Worm (Caenorhabditis elegans) whole organism, L1 larva: ENCODE measurements around the gene ZK355.3.

Experiments
- aly-2 ChIP-seq: fragments of 150-350 bp; optimal IDR thresholded peaks from 2 replicates; lab custom pipeline; 2014; ENCODE audit warnings: missing biosample characterization, missing genetic modification characterization
- ama-1 ChIP-seq: fragments of 150-350 bp; optimal IDR thresholded peaks from 2 replicates; lab custom pipeline; 2014
- ceh-90 ChIP-seq: sonication (generic microtip); optimal IDR thresholded peaks from 2 replicates; lab custom pipeline; 2016; ENCODE audit warnings: missing genetic modification characterization, missing compliant biosample characterization
- ces-1 ChIP-seq: fragments of 150-350 bp; optimal IDR thresholded peaks from 2 replicates; lab custom pipeline; 2014; ENCODE audit warnings: missing biosample characterization, missing genetic modification reagents, missing genetic modification characterization
- ets-5 ChIP-seq: fragments of 200-800 bp; sonication (Bioruptor generic); IDR thresholded peaks from 2 replicates; pipeline ENCODE4 v1.3.6; 2022; ENCODE audit warnings: missing genetic modification characterization, missing compliant biosample characterization
- fkh-10 ChIP-seq: sonication (generic microtip); optimal IDR thresholded peaks from 2 replicates; lab custom pipeline; 2017; ENCODE audit warnings: missing biosample characterization, missing genetic modification reagents, missing genetic modification characterization
- fos-1 ChIP-seq: fragments of 150-350 bp; optimal IDR thresholded peaks from 2 replicates; lab custom pipeline; 2014; ENCODE audit warnings: missing biosample characterization, missing genetic modification characterization
- lin-15B ChIP-seq: fragments of 150-350 bp; sonication (generic microtip); optimal IDR thresholded peaks from 3 replicates; lab custom pipeline; 2014; ENCODE audit warnings: missing biosample characterization, missing genetic modification characterization
- lir-3 ChIP-seq: sonication (generic microtip); optimal IDR thresholded peaks from 2 replicates; lab custom pipeline; 2016; ENCODE audit warnings: mild to moderate bottlenecking, missing genetic modification characterization, moderate library complexity, missing compliant biosample characterization; ENCODE audit not compliant: poor library complexity
- nhr-11 ChIP-seq: fragments of 150-350 bp; optimal IDR thresholded peaks from 2 replicates; lab custom pipeline; 2014; ENCODE audit warnings: missing biosample characterization, missing genetic modification characterization
- nhr-12 ChIP-seq: sonication (generic microtip); optimal IDR thresholded peaks from 2 replicates; lab custom pipeline; 2017; ENCODE audit warnings: missing biosample characterization, missing genetic modification characterization
- nhr-76 ChIP-seq: sonication (generic microtip); optimal IDR thresholded peaks from 2 replicates; lab custom pipeline; 2017; ENCODE audit warnings: missing biosample characterization, missing genetic modification characterization
- tlp-1 ChIP-seq: fragments of 150-350 bp; optimal IDR thresholded peaks from 2 replicates; lab custom pipeline; 2014; ENCODE audit warnings: missing biosample characterization, missing genetic modification characterization
- ztf-11 ChIP-seq, 2 experiments: sonication (generic microtip); optimal IDR thresholded peaks; 2 replicates each; lab custom pipeline; 2016 to 2017; ENCODE audit warnings: missing genetic modification characterization in 2 of 2, missing biosample characterization in 1 of 2, missing compliant biosample characterization in 1 of 2

DNA sequence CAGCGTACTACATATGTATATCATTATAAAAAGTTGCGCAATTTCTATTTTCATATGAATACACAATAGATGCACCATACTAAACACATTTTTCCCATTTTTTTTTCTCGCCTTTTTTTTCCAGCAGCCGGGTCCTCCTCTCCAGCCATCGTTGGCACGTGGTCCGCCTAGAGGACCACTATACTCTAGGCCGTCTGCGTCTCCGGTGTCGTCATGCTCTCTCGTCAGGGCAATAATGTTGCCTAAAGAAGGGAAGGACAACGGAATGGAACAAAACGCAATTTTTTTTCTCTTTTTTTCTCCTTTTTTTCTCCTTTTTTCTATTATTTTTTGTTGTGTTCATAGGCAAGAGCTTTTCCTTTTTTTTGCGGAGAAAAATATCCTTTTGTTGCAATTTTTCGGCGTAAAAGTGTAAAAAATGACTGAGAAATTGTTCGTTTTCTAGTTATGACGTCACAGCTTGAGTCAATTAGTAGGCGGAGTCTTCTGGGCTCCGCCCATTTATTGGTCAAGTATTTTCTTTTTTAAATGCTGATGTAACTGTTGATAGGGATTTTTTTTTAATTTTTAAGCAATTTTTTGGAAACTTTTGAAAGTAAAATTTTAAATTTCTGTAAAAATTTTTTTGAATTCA is 35.2 kb upstream of the ZK355.3 start:
- TF ChIP-seq fos-1 (tag; lab: Kevin White, UChicago) = no peak
- TF ChIP-seq nhr-11 (tag; lab: Kevin White, UChicago) = no peak
- TF ChIP-seq aly-2 (tag; lab: Kevin White, UChicago) = no peak
- no peak for TF ChIP-seq nhr-76 (tag; lab: Kevin White, UChicago)
- TF ChIP-seq lir-3 (tag; lab: Kevin White, UChicago) = no peak
- TF ChIP-seq ztf-11 (tag; optimal IDR thresholded peaks at IDR 0.05; lab: Kevin White, UChicago) = no peak
- TF ChIP-seq nhr-12 (tag; lab: Kevin White, UChicago) = no peak
- TF ChIP-seq fkh-10 = peak; percentile 85
- TF ChIP-seq lin-15B (tag; lab: Kevin White, UChicago) = no peak
- no peak for TF ChIP-seq tlp-1
- TF ChIP-seq ceh-90 (tag; lab: Kevin White, UChicago) = no peak
- peak; percentile 6 for TF ChIP-seq ces-1 (GFP tag; lab: Kevin White, UChicago)
- TF ChIP-seq ama-1 = no peak
- no peak for TF ChIP-seq ets-5 (GFP tag; lab: Robert Waterston, UW)
